Fruit fly (Drosophila melanogaster) whole organism, embryonic: ENCODE measurements around the gene CG43059.

Experiments
- CG1024 ChIP-seq: fragments of 200-800 bp; sonication (Bioruptor generic); IDR thresholded peaks from 2 replicates; pipeline ENCODE4 v1.3.6; 2022; ENCODE audit warnings: missing biosample characterization, missing genetic modification characterization
- CG11695 ChIP-seq: fragments of 200-800 bp; sonication (Bioruptor generic); IDR thresholded peaks from 3 replicates; pipeline ENCODE4 v1.3.6; 2022; ENCODE audit warnings: missing biosample characterization, missing genetic modification characterization
- CG12299 ChIP-seq: fragments of 200-800 bp; sonication (Bioruptor generic); optimal IDR thresholded peaks from 2 replicates; lab custom pipeline; 2018; ENCODE audit warnings: missing biosample characterization, mild to moderate bottlenecking, missing genetic modification characterization
- CG12659 ChIP-seq: fragments of 200-800 bp; sonication (Bioruptor generic); optimal IDR thresholded peaks from 3 replicates; lab custom pipeline; 2017; ENCODE audit warnings: mild to moderate bottlenecking, missing biosample characterization, missing genetic modification reagents, missing genetic modification characterization
- CG14014 ChIP-seq: fragments of 200-800 bp; sonication (Bioruptor generic); IDR thresholded peaks from 2 replicates; pipeline ENCODE4 v1.3.6; 2022; ENCODE audit warnings: missing biosample characterization, missing genetic modification characterization
- CG15479 ChIP-seq: fragments of 200-800 bp; sonication (Bioruptor generic); optimal IDR thresholded peaks from 3 replicates; lab custom pipeline; 2019; ENCODE audit warnings: missing biosample characterization, mild to moderate bottlenecking, missing genetic modification characterization, moderate library complexity
- CG1603 ChIP-seq: fragments of 200-800 bp; sonication (Bioruptor generic); optimal IDR thresholded peaks from 2 replicates; lab custom pipeline; 2019; ENCODE audit warnings: missing biosample characterization, mild to moderate bottlenecking, missing genetic modification characterization, moderate library complexity
- CG17328 ChIP-seq: fragments of 200-800 bp; sonication (Bioruptor generic); IDR thresholded peaks from 2 replicates; pipeline ENCODE4 v1.3.6; 2022; ENCODE audit warnings: missing biosample characterization, missing genetic modification characterization
- CG17829 ChIP-seq: fragments of 200-800 bp; optimal IDR thresholded peaks from 2 replicates; lab custom pipeline; 2019; ENCODE audit warnings: missing biosample characterization, mild to moderate bottlenecking, missing genetic modification characterization, moderate library complexity
- CG2875 ChIP-seq: fragments of 200-800 bp; sonication (Bioruptor generic); optimal IDR thresholded peaks from 2 replicates; lab custom pipeline; 2017; ENCODE audit warnings: missing biosample characterization, mild to moderate bottlenecking, missing genetic modification characterization, missing genetic modification reagents
- CG30020 ChIP-seq: fragments of 200-800 bp; optimal IDR thresholded peaks from 2 replicates; lab custom pipeline; 2019; ENCODE audit warnings: missing biosample characterization, mild to moderate bottlenecking, missing genetic modification characterization, moderate library complexity
- CG31224 ChIP-seq: fragments of 200-800 bp; sonication (Bioruptor generic); IDR thresholded peaks from 2 replicates; pipeline ENCODE4 v1.3.6; 2022; ENCODE audit warnings: missing biosample characterization, missing genetic modification characterization
- CG3726 ChIP-seq: fragments of 200-800 bp; sonication (Bioruptor generic); IDR thresholded peaks from 3 replicates; pipeline ENCODE4, ENCODE4 v1.3.6; 2022; ENCODE audit warnings: missing biosample characterization, missing genetic modification characterization
- CG6683 ChIP-seq: fragments of 200-800 bp; sonication (Bioruptor generic); optimal IDR thresholded peaks from 2 replicates; lab custom pipeline; 2017; ENCODE audit warnings: missing biosample characterization, mild to moderate bottlenecking, missing genetic modification characterization, missing genetic modification reagents
- CG6813 ChIP-seq: fragments of 200-800 bp; sonication (Bioruptor generic); optimal IDR thresholded peaks from 2 replicates; lab custom pipeline; 2017; ENCODE audit warnings: missing biosample characterization, missing genetic modification characterization, mild to moderate bottlenecking, moderate library complexity, missing genetic modification reagents
- CG9609 ChIP-seq: fragments of 200-800 bp; sonication (Bioruptor generic); optimal IDR thresholded peaks from 3 replicates; lab custom pipeline; 2016; ENCODE audit warnings: missing biosample characterization, missing genetic modification characterization
- CoRest ChIP-seq: fragments of 200-800 bp; sonication (Bioruptor generic); optimal IDR thresholded peaks from 3 replicates; lab custom pipeline; 2018; ENCODE audit warnings: missing biosample characterization, mild to moderate bottlenecking, missing genetic modification characterization, moderate library complexity
- Dad ChIP-seq: fragments of 200-800 bp; sonication (Bioruptor generic); optimal IDR thresholded peaks from 3 replicates; lab custom pipeline; 2016; ENCODE audit warnings: missing biosample characterization, missing genetic modification characterization
- Dfd ChIP-seq, 2 experiments: fragments of >200 bp; optimal IDR thresholded peaks; 2 replicates each; lab custom pipeline; 2017; ENCODE audit warnings: missing biosample characterization in 2 of 2, missing genetic modification characterization in 2 of 2
- E2f1 ChIP-seq: fragments of 200-800 bp; sonication (Bioruptor generic); IDR thresholded peaks from 2 replicates; pipeline ENCODE4 v1.3.6; 2022; ENCODE audit warnings: missing biosample characterization, missing genetic modification characterization
- Hr39 ChIP-seq: fragments of >200 bp; optimal IDR thresholded peaks from 2 replicates; lab custom pipeline; 2017
- Hr51 ChIP-seq, 2 experiments: fragments of 200-800 bp; sonication (Bioruptor generic); optimal IDR thresholded peaks; 2 replicates in 1 of 2; 3 replicates in 1 of 2; lab custom pipeline; 2016 to 2018; ENCODE audit warnings: missing biosample characterization in 2 of 2, missing genetic modification characterization in 2 of 2, mild to moderate bottlenecking in 1 of 2, moderate library complexity in 1 of 2
- Max ChIP-seq: fragments of 200-800 bp; sonication (Bioruptor generic); optimal IDR thresholded peaks from 2 replicates; lab custom pipeline; 2016; ENCODE audit warnings: missing biosample characterization, mild to moderate bottlenecking, missing genetic modification characterization
- Trl ChIP-seq, 3 experiments: fragments of >200 bp in 2 of 3; fragments of 200-800 bp in 1 of 3; sonication (Bioruptor generic) in 1 of 3; optimal IDR thresholded peaks; 2 replicates in 1 of 3; 3 replicates in 2 of 3; lab custom pipeline; 2016 to 2017; ENCODE audit warnings: missing biosample characterization in 1 of 3, missing genetic modification characterization in 1 of 3
- Xrp1 ChIP-seq: fragments of 200-800 bp; sonication (Bioruptor generic); IDR thresholded peaks from 2 replicates; pipeline ENCODE4 v1.3.6; 2022; ENCODE audit warnings: missing biosample characterization, missing genetic modification characterization
- bcd ChIP-seq: fragments of 200-800 bp; sonication (Bioruptor generic); optimal IDR thresholded peaks from 2 replicates; lab custom pipeline; 2017; ENCODE audit warnings: missing biosample characterization, mild to moderate bottlenecking, missing genetic modification characterization
- chm ChIP-seq: fragments of 200-800 bp; sonication (Bioruptor generic); IDR thresholded peaks from 2 replicates; pipeline ENCODE4 v1.3.6; 2022; ENCODE audit warnings: missing biosample characterization, missing genetic modification characterization
- ci ChIP-seq: fragments of 200-800 bp; sonication (Bioruptor generic); IDR thresholded peaks from 3 replicates; pipeline ENCODE4 v1.3.6; 2022; ENCODE audit warnings: missing biosample characterization, missing genetic modification characterization
- da ChIP-seq: fragments of 200-800 bp; sonication (Bioruptor generic); optimal IDR thresholded peaks from 2 replicates; lab custom pipeline; 2016; ENCODE audit warnings: missing biosample characterization, missing genetic modification characterization
- disco-r ChIP-seq: fragments of 200-800 bp; sonication (Bioruptor generic); optimal IDR thresholded peaks from 2 replicates; lab custom pipeline; 2016; ENCODE audit warnings: missing biosample characterization, missing genetic modification characterization
- dmrt99B ChIP-seq: fragments of 200-800 bp; sonication (Bioruptor generic); optimal IDR thresholded peaks from 2 replicates; lab custom pipeline; 2018; ENCODE audit warnings: missing biosample characterization, mild to moderate bottlenecking, missing genetic modification characterization, moderate library complexity
- gcm ChIP-seq: fragments of 200-800 bp; sonication (Bioruptor generic); optimal IDR thresholded peaks from 2 replicates; lab custom pipeline; 2019; ENCODE audit warnings: missing biosample characterization, mild to moderate bottlenecking, missing genetic modification characterization, moderate library complexity
- grn ChIP-seq: fragments of 200-800 bp; sonication (Bioruptor generic); optimal IDR thresholded peaks from 3 replicates; lab custom pipeline; 2017; ENCODE audit warnings: missing biosample characterization, missing genetic modification characterization
- gsb ChIP-seq: fragments of 200-800 bp; sonication (Bioruptor generic); IDR thresholded peaks from 2 replicates; pipeline ENCODE4 v1.3.6; 2022; ENCODE audit warnings: missing biosample characterization, missing genetic modification characterization
- knrl ChIP-seq: fragments of 200-800 bp; sonication (Bioruptor generic); IDR thresholded peaks from 3 replicates; pipeline ENCODE4 v1.3.6; 2022; ENCODE audit warnings: missing biosample characterization, missing genetic modification characterization; ENCODE audit not compliant: partially characterized antibody
- lov ChIP-seq, 2 experiments: fragments of 200-800 bp in 1 of 2; fragments of >200 bp in 1 of 2; sonication (Bioruptor generic) in 1 of 2; IDR thresholded peaks in 1 of 2; optimal IDR thresholded peaks in 1 of 2; 2 replicates in 1 of 2; 3 replicates in 1 of 2; pipeline versions ENCODE4 v1.3.6 to Lab custom; 2017 to 2022; ENCODE audit warnings: missing biosample characterization in 1 of 2, missing genetic modification characterization in 1 of 2
- org-1 ChIP-seq: fragments of 200-800 bp; sonication (Bioruptor generic); optimal IDR thresholded peaks from 2 replicates; lab custom pipeline; 2017; ENCODE audit warnings: missing biosample characterization, missing genetic modification characterization
- otp ChIP-seq: fragments of 200-800 bp; sonication (Bioruptor generic); IDR thresholded peaks from 3 replicates; pipeline ENCODE4, ENCODE4 v1.3.6; 2022; ENCODE audit warnings: missing biosample characterization, missing genetic modification characterization
- pfk ChIP-seq: fragments of 200-800 bp; sonication (Bioruptor generic); optimal IDR thresholded peaks from 2 replicates; lab custom pipeline; 2018; ENCODE audit warnings: missing biosample characterization, mild to moderate bottlenecking, missing genetic modification characterization, moderate library complexity
- pho ChIP-seq: fragments of 200-800 bp; sonication (Bioruptor generic); optimal IDR thresholded peaks from 2 replicates; lab custom pipeline; 2016; ENCODE audit warnings: missing biosample characterization, missing genetic modification characterization
- scrt ChIP-seq: fragments of 200-800 bp; sonication (Bioruptor generic); optimal IDR thresholded peaks from 2 replicates; lab custom pipeline; 2018; ENCODE audit warnings: missing biosample characterization, mild to moderate bottlenecking, missing genetic modification characterization, moderate library complexity
- seq ChIP-seq: fragments of 200-800 bp; sonication (Bioruptor generic); IDR thresholded peaks from 2 replicates; pipeline ENCODE4 v1.3.6; 2022; ENCODE audit warnings: missing biosample characterization, missing genetic modification characterization
- sob ChIP-seq: fragments of 200-800 bp; sonication (Bioruptor generic); IDR thresholded peaks from 2 replicates; pipeline ENCODE4 v1.3.6; 2022; ENCODE audit warnings: missing biosample characterization, missing genetic modification characterization
- sqz ChIP-seq: fragments of 200-800 bp; sonication (Bioruptor generic); optimal IDR thresholded peaks from 3 replicates; lab custom pipeline; 2018; ENCODE audit warnings: missing biosample characterization, mild to moderate bottlenecking, missing genetic modification characterization
- toy ChIP-seq: fragments of 200-800 bp; sonication (Bioruptor generic); IDR thresholded peaks from 2 replicates; pipeline ENCODE4 v1.3.6; 2022; ENCODE audit warnings: missing biosample characterization, missing genetic modification characterization
- vvl ChIP-seq: fragments of 200-800 bp; sonication (Bioruptor generic); IDR thresholded peaks from 2 replicates; pipeline ENCODE4 v1.3.6; 2022; ENCODE audit warnings: missing biosample characterization, missing genetic modification characterization
- wek ChIP-seq: fragments of 200-800 bp; sonication (Bioruptor generic); optimal IDR thresholded peaks from 3 replicates; lab custom pipeline; 2018; ENCODE audit warnings: missing biosample characterization, mild to moderate bottlenecking, missing genetic modification characterization, moderate library complexity
- zfh2 ChIP-seq: fragments of 200-800 bp; sonication (Bioruptor generic); optimal IDR thresholded peaks from 2 replicates; lab custom pipeline; 2016; ENCODE audit warnings: missing biosample characterization, missing genetic modification characterization

Gene CG43059

DNA sequence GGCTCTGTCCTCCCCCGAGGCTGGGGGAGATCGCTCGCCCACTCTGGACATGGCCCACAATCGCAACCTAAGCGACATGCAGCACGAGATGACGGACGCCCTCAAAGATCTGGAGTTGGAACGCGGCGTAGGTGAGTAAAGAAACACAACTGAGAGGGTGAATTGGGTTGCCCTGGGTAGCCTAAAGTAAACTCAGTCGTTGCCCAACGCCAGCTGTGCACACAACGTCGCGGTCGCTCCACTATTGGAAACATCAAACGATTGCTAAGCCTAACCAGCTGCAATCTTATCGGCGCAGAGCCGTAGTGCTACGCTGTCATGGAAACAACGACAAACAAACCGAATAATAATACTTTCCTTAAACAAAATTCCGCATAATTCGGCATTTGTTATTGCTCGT, 28.6 kb upstream of the CG43059 start (continued):
- TF ChIP-seq Xrp1 (GFP tag; lab: Robert Waterston, UW) = peak; percentile 58
- TF ChIP-seq CG12659 (GFP tag; lab: Kevin White, UChicago) = peak; percentile 2
- TF ChIP-seq CG12299 (tag; lab: Kevin White, UChicago) = peak; percentile 7
- TF ChIP-seq gcm (GFP tag; lab: Kevin White, UChicago) = no peak
- peak in 1 of 2 experiments; percentile 11 for TF ChIP-seq Hr51 (GFP tag; optimal IDR thresholded peaks at IDR 0.05; lab: Kevin White, UChicago)
- TF ChIP-seq CG1603 = no peak
- TF ChIP-seq CG6683 (GFP tag; lab: Kevin White, UChicago) = peak; percentile 15
- peak; percentile 49 for TF ChIP-seq gsb (GFP tag; lab: Robert Waterston, UW)
- TF ChIP-seq CG17829 (tag; lab: Kevin White, UChicago) = no peak
- TF ChIP-seq otp (GFP tag; lab: Robert Waterston, UW) = peak; percentile 40; the same call in 1 of the 3 replicates
- TF ChIP-seq Dad (GFP tag; lab: Kevin White, UChicago) = no peak
- 0 out of 3 replicates have a peak, but pooled peaks have one; percentile 48 for TF ChIP-seq CG3726 (GFP tag; lab: Robert Waterston, UW)
- TF ChIP-seq toy (GFP tag; lab: Robert Waterston, UW) = no peak
- TF ChIP-seq chm (GFP tag; lab: Robert Waterston, UW) = peak; percentile 55
- TF ChIP-seq ci (GFP tag; lab: Robert Waterston, UW) = peak; percentile 71; the same call in 2 of the 3 replicates
- no peak for TF ChIP-seq Trl (optimal IDR thresholded peaks at IDR 0.05; lab: Kevin White, UChicago)
- peak; percentile 43 for TF ChIP-seq Trl (GFP tag; optimal IDR thresholded peaks at IDR 0.05; lab: Kevin White, UChicago)
- peak; percentile 45; the same call in 1 of the 2 replicates for TF ChIP-seq sob
- TF ChIP-seq CG14014 (GFP tag; lab: Robert Waterston, UW) = peak; percentile 48; the same call in 1 of the 2 replicates
- TF ChIP-seq CG11695 = 0 out of 3 replicates have a peak, but pooled peaks have one; percentile 12
- peak; percentile 28 for TF ChIP-seq da (GFP tag; lab: Kevin White, UChicago)
- TF ChIP-seq CG1024 (GFP tag; lab: Robert Waterston, UW) = peak; percentile 39; the same call in 1 of the 2 replicates
- TF ChIP-seq CG9609 (GFP tag; lab: Kevin White, UChicago) = no peak
- peak; percentile 18 for TF ChIP-seq pho (GFP tag; lab: Kevin White, UChicago)
- peak; percentile 36; the same call in 1 of the 2 replicates for TF ChIP-seq CG17328
- TF ChIP-seq CoRest = no peak
- peak; percentile 63 for TF ChIP-seq vvl
- peak; percentile 20 for TF ChIP-seq bcd (GFP tag; lab: Kevin White, UChicago)
- no peak for TF ChIP-seq scrt
- TF ChIP-seq pfk (GFP tag; lab: Kevin White, UChicago) = peak; percentile 22
- peak; percentile 70 for TF ChIP-seq CG6813 (GFP tag; lab: Kevin White, UChicago)
- peak; percentile 36 for TF ChIP-seq org-1 (GFP tag; lab: Kevin White, UChicago)
- peak; percentile 17; the same call in 1 of the 2 replicates for TF ChIP-seq E2f1 (GFP tag; lab: Robert Waterston, UW)
- TF ChIP-seq CG31224 (GFP tag; lab: Robert Waterston, UW) = 0 out of 2 replicates have a peak, but pooled peaks have one; percentile 11
- TF ChIP-seq CG30020 = no peak
- TF ChIP-seq seq = peak; percentile 50; the same call in 1 of the 2 replicates
- TF ChIP-seq wek (GFP tag; lab: Kevin White, UChicago) = peak; percentile 73
- peak; percentile 44 for TF ChIP-seq CG2875 (GFP tag; lab: Kevin White, UChicago)
- TF ChIP-seq, all 482 proteins: peak for 85

DNA sequence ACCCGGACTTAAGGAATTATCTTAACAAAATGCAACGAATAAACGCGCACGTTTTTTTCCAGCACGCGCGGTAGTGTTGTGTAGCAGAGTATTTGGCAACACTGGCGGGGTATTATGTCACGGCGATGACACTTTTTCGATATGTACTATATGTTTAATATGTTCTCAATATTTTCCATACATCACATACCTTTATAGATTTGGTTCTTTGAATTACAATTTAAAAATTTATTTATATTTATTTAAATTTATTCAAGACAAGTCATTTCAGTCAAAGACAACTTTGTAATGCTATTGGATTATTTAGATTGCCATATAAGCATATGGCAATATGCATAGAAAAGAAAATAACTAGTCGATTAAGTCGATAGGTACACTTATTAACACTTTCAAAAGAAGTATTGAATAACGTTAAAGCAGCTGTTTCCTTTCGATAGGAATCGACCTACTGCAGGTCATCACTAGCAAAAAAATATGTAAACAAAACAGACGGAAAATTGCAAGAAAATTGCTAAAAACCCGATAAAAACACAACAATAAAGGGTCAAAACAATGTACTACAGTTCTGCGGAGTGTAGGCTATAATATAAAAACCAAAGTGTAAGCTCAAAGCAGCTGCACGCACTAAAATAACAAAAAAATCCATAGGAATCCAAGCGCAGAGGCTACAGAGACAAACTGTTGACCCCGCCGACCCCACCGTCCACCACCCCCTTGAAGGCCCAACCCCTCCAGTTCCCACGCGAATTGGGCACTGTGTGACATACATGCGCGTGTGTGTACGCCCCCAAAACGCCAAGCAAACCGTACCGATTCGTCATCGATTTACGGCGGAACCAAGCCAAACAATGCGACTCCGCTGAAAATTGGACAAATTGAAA, 27.6 kb upstream of the CG43059 start, which contains the start of the genes CG7182 and GAPcenA:
Gene CG7182, minus strand, starts transcription at position 283 of the 881 bp plus-strand sequence.
Gene GAPcenA, plus strand, starts transcription at position 462 of the 881 bp plus-strand sequence.
- TF ChIP-seq knrl (GFP tag; lab: Robert Waterston, UW) (peak; percentile 71; the same call in 2 of the 3 replicates), CG12299 (tag; lab: Kevin White, UChicago) (peak; percentile 33), grn (GFP tag; lab: Kevin White, UChicago) (no peak), Hr39 (no peak), Dfd (GFP tag; optimal IDR thresholded peaks at IDR 0.05; lab: Kevin White, UChicago) (no peak), Max (GFP tag; lab: Kevin White, UChicago) (peak; percentile 77), zfh2 (peak; percentile 41), lov (optimal IDR thresholded peaks at IDR 0.05; lab: Kevin White, UChicago) (no peak), lov (GFP tag; IDR thresholded peaks at IDR 0.05; lab: Robert Waterston, UW) (no peak), Hr51 (GFP tag; optimal IDR thresholded peaks at IDR 0.05; lab: Kevin White, UChicago) (peak; percentile 29 to 72), dmrt99B (peak; percentile 51), disco-r (GFP tag; lab: Kevin White, UChicago) (no peak), CG15479 (GFP tag; lab: Kevin White, UChicago) (no peak), sqz (peak; percentile 76)
